Worm (Caenorhabditis elegans): ENCODE results near the gene Y66D12A.16.

ce11 chrIII:11561597-11561996 lies 38.2 kb downstream of the Y66D12A.16 start:
- TF ChIP-seq nfya-1 (tag; optimal IDR thresholded peaks at IDR 0.05; ENCODE audit: borderline replicate concordance, insufficient read depth): no peak
- TF ChIP-seq bed-1 (GFP tag; IDR thresholded peaks at IDR 0.05): no peak
- no peak for TF ChIP-seq lir-1 (GFP tag; conservative IDR thresholded peaks at IDR 0.05)
- TF ChIP-seq K11D2.4 (GFP tag; IDR thresholded peaks at IDR 0.05): no peak
- TF ChIP-seq madf-10 (tag; optimal IDR thresholded peaks at IDR 0.05): no peak
- no peak for TF ChIP-seq ekl-4 (GFP tag; IDR thresholded peaks at IDR 0.05)
- no peak for TF ChIP-seq lin-35 (GFP tag; optimal IDR thresholded peaks at IDR 0.05)
- TF ChIP-seq madf-6 (GFP tag; IDR thresholded peaks at IDR 0.05): no peak
- no peak for TF ChIP-seq ets-4 (GFP tag; optimal IDR thresholded peaks at IDR 0.05)
- no peak for TF ChIP-seq pbrm-1 (GFP tag; IDR thresholded peaks at IDR 0.05)
